Worm (Caenorhabditis elegans) whole organism, L1 larva: ENCODE measurements around the gene F08D12.3.

Source experiments
- dpl-1 ChIP-seq, 3 experiments: fragments of 150-350 bp in 2 of 3; sonication (generic microtip) in 1 of 3; optimal IDR thresholded peaks; 2 replicates each; lab custom pipeline; 2014 to 2017; ENCODE audit warnings: missing biosample characterization in 3 of 3, missing genetic modification characterization in 3 of 3, missing genetic modification reagents in 3 of 3
- efl-1 ChIP-seq, 4 experiments: fragments of 150-350 bp; optimal IDR thresholded peaks in 3 of 4; peaks in 1 of 4; 1 replicate in 1 of 4; 2 replicates in 3 of 4; lab custom pipeline; 2014; ENCODE audit warnings: missing biosample characterization in 2 of 4, missing genetic modification characterization in 2 of 4, missing genetic modification reagents in 2 of 4
- egl-27 ChIP-seq, 2 experiments: fragments of 150-350 bp in 1 of 2; sonication (generic microtip); optimal IDR thresholded peaks; 3 replicates each; lab custom pipeline; 2017 to 2018; ENCODE audit warnings: missing biosample characterization in 2 of 2, missing genetic modification characterization in 2 of 2, missing genetic modification reagents in 2 of 2
- lin-15B ChIP-seq: fragments of 150-350 bp; sonication (generic microtip); optimal IDR thresholded peaks from 3 replicates; lab custom pipeline; 2014; ENCODE audit warnings: missing biosample characterization, missing genetic modification characterization
- nhr-85 ChIP-seq: sonication (generic microtip); peaks from one replicate; lab custom pipeline; 2016; ENCODE audit warnings: missing genetic modification characterization, inconsistent platforms, missing compliant biosample characterization

F08D12.3 gene

ce11 chrII:2829482-2829881 is 50.1 kb downstream of the F08D12.3 start:
- TF ChIP-seq lin-15B (tag; lab: Kevin White, UChicago): no peak
- no peak for TF ChIP-seq egl-27 (tag; optimal IDR thresholded peaks at IDR 0.05; lab: Kevin White, UChicago)

ce11 chrII:2830144-2830543 is 50.8 kb downstream of the F08D12.3 start:
- TF ChIP-seq efl-1 (optimal IDR thresholded peaks at IDR 0.05; lab: Kevin White, UChicago) (no peak), efl-1 (GFP tag; optimal IDR thresholded peaks at IDR 0.05 in 1 of 2; lab: Kevin White, UChicago) (peak in 1 of 2 experiments; percentile 75), nhr-85 (tag; lab: Kevin White, UChicago) (peak; percentile 42), dpl-1 (GFP tag; optimal IDR thresholded peaks at IDR 0.05; lab: Kevin White, UChicago) (no peak)
